Fruit fly (Drosophila melanogaster): ENCODE data around the gene ais.

ais gene

DNA sequence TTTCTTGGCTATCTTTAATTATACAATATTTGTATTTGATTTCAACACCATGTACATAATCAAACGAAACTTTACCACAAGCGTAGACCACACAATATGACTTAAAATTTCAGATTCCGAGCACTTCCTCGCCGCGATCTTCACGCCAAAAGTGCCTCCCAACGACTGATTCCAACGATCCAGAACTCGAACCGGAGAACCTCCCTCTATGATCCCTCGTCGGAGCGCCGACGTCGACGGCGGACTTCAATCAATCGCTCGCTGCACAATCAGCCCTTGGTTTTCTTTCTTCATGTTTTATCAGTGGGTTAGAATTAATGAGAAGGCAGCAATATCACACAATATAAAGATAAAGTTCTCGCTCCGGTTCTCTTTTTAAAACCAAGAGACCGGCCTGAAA is 40.5 kb downstream of the ais start, which contains the start of the genes Adgf-A and Adgf-A2:
Gene Adgf-A (minus strand): TSS at position 172 of the 400 bp plus-strand sequence.
Gene Adgf-A2 (minus strand): TSS at position 172 of the 400 bp plus-strand sequence.
- TF ChIP-seq CG13296 (GFP tag; optimal IDR thresholded peaks at IDR 0.05), result no peak
- TF ChIP-seq Elba2 (GFP tag; optimal IDR thresholded peaks at IDR 0.05), result no peak
- TF ChIP-seq Xbp1 (GFP tag; optimal IDR thresholded peaks at IDR 0.05), result no peak
- TF ChIP-seq CG6765 (GFP tag; optimal IDR thresholded peaks at IDR 0.05), result no peak
- peak; percentile 39; the same call in 1 of the 2 replicates for TF ChIP-seq chm (GFP tag; IDR thresholded peaks at IDR 0.05)
- TF ChIP-seq lab (GFP tag; optimal IDR thresholded peaks at IDR 0.05), result peak; percentile 20
- peak; percentile 16 for TF ChIP-seq CG3163 (GFP tag; optimal IDR thresholded peaks at IDR 0.05)
- TF ChIP-seq so (GFP tag; IDR thresholded peaks at IDR 0.05), result no peak
- no peak for TF ChIP-seq CG10366 (GFP tag; IDR thresholded peaks at IDR 0.05)
- TF ChIP-seq CG2199 (GFP tag; IDR thresholded peaks at IDR 0.05), result peak; percentile 92
- TF ChIP-seq peb (GFP tag; IDR thresholded peaks at IDR 0.05), result no peak
- peak; percentile 11 for TF ChIP-seq grn (GFP tag; optimal IDR thresholded peaks at IDR 0.05)
- TF ChIP-seq pros (GFP tag; optimal IDR thresholded peaks at IDR 0.05), result peak; percentile 76
- TF ChIP-seq sima (GFP tag; optimal IDR thresholded peaks at IDR 0.05), result no peak
- TF ChIP-seq CG6175 (GFP tag; IDR thresholded peaks at IDR 0.05), result no peak
- no peak for TF ChIP-seq mam (GFP tag; optimal IDR thresholded peaks at IDR 0.05)
- no peak for TF ChIP-seq Oli (tag; optimal IDR thresholded peaks at IDR 0.05)
- TF ChIP-seq Rx (GFP tag; IDR thresholded peaks at IDR 0.05), result no peak
- no peak for TF ChIP-seq Atf3 (GFP tag; optimal IDR thresholded peaks at IDR 0.05)
- TF ChIP-seq CG15514 (GFP tag; optimal IDR thresholded peaks at IDR 0.05), result peak; percentile 16
- no peak for TF ChIP-seq tna (GFP tag; IDR thresholded peaks at IDR 0.05; ENCODE audit: partially characterized antibody)
- TF ChIP-seq gsb-n (tag; optimal IDR thresholded peaks at IDR 0.05), result no peak
- TF ChIP-seq ems (GFP tag; optimal IDR thresholded peaks at IDR 0.05), result no peak
- TF ChIP-seq Trl (optimal IDR thresholded peaks at IDR 0.05), result peak in 1 of 2 experiments; percentile 7
- no peak for TF ChIP-seq Trl (GFP tag; optimal IDR thresholded peaks at IDR 0.05)
- 0 out of 2 replicates have a peak, but pooled peaks have one; percentile 8 for TF ChIP-seq ttk (GFP tag; IDR thresholded peaks at IDR 0.05)
- peak; percentile 73 for TF ChIP-seq Jarid2 (GFP tag; optimal IDR thresholded peaks at IDR 0.05)
- no peak for TF ChIP-seq CG13894 (tag; optimal IDR thresholded peaks at IDR 0.05)
- no peak for TF ChIP-seq MBD-R2 (GFP tag; IDR thresholded peaks at IDR 0.05)
- no peak for TF ChIP-seq gem (tag; optimal IDR thresholded peaks at IDR 0.05)
- TF ChIP-seq HmgZ (tag; optimal IDR thresholded peaks at IDR 0.05), result no peak
- TF ChIP-seq Sox102F (GFP tag; optimal IDR thresholded peaks at IDR 0.05), result no peak

DNA sequence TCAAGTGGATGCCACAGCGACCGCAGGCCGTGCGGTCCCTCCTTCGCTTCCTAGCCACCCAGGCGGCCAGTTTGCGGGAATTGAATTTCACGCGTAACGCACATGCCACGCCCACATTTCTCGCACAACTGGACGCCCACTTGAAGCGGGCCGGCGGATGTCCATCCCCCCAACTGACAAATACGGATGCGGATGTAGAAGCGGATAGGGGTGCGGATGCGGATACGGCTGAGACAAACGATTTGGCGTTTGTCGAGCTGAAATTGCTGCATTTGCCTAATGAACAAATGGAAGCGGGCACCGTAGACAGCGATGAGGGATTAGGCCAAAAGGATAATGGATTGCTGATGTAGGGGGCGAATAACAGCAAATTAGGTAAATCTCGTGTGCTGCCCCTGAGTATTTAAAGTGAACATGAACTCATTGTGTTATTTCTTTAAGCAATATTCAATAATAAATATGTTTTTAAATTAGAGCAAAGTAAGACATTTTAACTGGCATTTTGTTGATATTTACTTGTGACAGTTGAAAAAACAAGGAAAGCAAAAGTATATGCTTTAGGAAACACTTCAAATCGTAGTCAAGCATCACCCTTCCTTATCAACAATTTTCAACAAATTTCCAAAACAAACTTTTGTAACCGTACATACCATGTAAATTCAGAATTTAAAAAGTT is 45.3 kb downstream of the ais start, which contains the start of gene CG32181:
Gene CG32181 (plus strand): TSS at position 626 of the 676 bp plus-strand sequence.
- TF ChIP-seq Ets65A (GFP tag) (peak; percentile 73), Jarid2 (GFP tag; optimal IDR thresholded peaks at IDR 0.05) (no peak), sens (GFP tag) (peak; percentile 19), HLHmδ (GFP tag; optimal IDR thresholded peaks at IDR 0.05) (no peak), CG13775 (GFP tag; optimal IDR thresholded peaks at IDR 0.05) (peak; percentile 91), CG31441 (GFP tag; IDR thresholded peaks at IDR 0.05) (no peak), trem (tag; optimal IDR thresholded peaks at IDR 0.05) (no peak), CG3065 (GFP tag; optimal IDR thresholded peaks at IDR 0.05) (peak; percentile 53)

DNA sequence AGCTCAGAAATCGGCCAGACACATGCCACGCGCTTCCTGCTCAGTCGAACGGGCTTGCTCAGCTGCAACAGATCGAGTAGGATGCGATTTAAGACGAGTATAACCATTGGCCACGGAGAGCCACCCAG is 46.6 kb downstream of the ais start, which contains the start of gene CG32182:
Gene CG32182 (plus strand): TSS at position 29 of the 128 bp plus-strand sequence.
- 0 out of 3 replicates have a peak, but pooled peaks have one; percentile 3 for TF ChIP-seq CG6791 (GFP tag; IDR thresholded peaks at IDR 0.05; ENCODE audit: partially characterized antibody)
- no peak for TF ChIP-seq amos (GFP tag; IDR thresholded peaks at IDR 0.05; ENCODE audit: partially characterized antibody)
- TF ChIP-seq lov (optimal IDR thresholded peaks at IDR 0.05), result no peak
- TF ChIP-seq lov (GFP tag; IDR thresholded peaks at IDR 0.05), result 0 out of 3 replicates have a peak, but pooled peaks have one; percentile 2

All from whole organism, embryonic.